Worm (Caenorhabditis elegans) whole organism, L4/young adult: ENCODE data around the gene C30G12.2.

Experiments
- dao-5 ChIP-seq: sonication (generic microtip); optimal IDR thresholded peaks from 2 replicates; lab custom pipeline; 2016; ENCODE audit warnings: missing genotype, missing genetic modification characterization, moderate library complexity, missing compliant biosample characterization
- him-1 ChIP-seq: sonication (generic microtip); optimal IDR thresholded peaks from 2 replicates; lab custom pipeline; 2016; ENCODE audit warnings: missing genotype, missing genetic modification reagents, missing genetic modification characterization, missing compliant biosample characterization

ce11 chrII:7245576-7245975, 44.6 kb upstream of the C30G12.2 start, which contains the start of gene skpo-3:
- no peak for TF ChIP-seq him-1 (tag; lab: Kevin White, UChicago)
- no peak for TF ChIP-seq dao-5 (tag; lab: Kevin White, UChicago)
